Worm (Caenorhabditis elegans): ENCODE measurements around the gene F54B3.1.

The F54B3.1 gene

ce11 chrII:10250966-10251365 is at the start of gene F54B3.1:
Gene F54B3.1, plus strand, starts transcription at chrII:10251266.
- TF ChIP-seq efl-1 (optimal IDR thresholded peaks at IDR 0.05) (no peak), efl-1 (GFP tag; optimal IDR thresholded peaks at IDR 0.05 in 1 of 2) (peak in 1 of 2 experiments; percentile 1), aly-2 (tag; optimal IDR thresholded peaks at IDR 0.05) (peak; percentile 22), lin-14 (GFP tag; optimal IDR thresholded peaks at IDR 0.05) (no peak)

- TF ChIP-seq unc-62 (GFP tag; optimal IDR thresholded peaks at IDR 0.05) (no peak), zag-1 (tag; optimal IDR thresholded peaks at IDR 0.05) (no peak), rnt-1 (tag; optimal IDR thresholded peaks at IDR 0.05) (peak; percentile 41), ceh-63 (GFP tag; optimal IDR thresholded peaks at IDR 0.05) (no peak), mdl-1 (tag; optimal IDR thresholded peaks at IDR 0.05) (peak in 1 of 2 experiments; percentile 8), dsc-1 (tag; optimal IDR thresholded peaks at IDR 0.05) (peak; percentile 27), lir-3 (tag; optimal IDR thresholded peaks at IDR 0.05; ENCODE audit: poor library complexity) (no peak), aha-1 (tag; optimal IDR thresholded peaks at IDR 0.05) (no peak), lin-35 (GFP tag; optimal IDR thresholded peaks at IDR 0.05) (peak in 1 of 2 experiments; percentile 11), ceh-82 (tag; optimal IDR thresholded peaks at IDR 0.05) (peak in 1 of 3 experiments; percentile 27), efl-1 (optimal IDR thresholded peaks at IDR 0.05) (peak in 1 of 2 experiments; percentile 26), efl-1 (GFP tag; optimal IDR thresholded peaks at IDR 0.05 in 1 of 2) (peak in 1 of 2 experiments; percentile 47), nhr-47 (tag; optimal IDR thresholded peaks at IDR 0.05) (peak; percentile 7), nhr-71 (tag; optimal IDR thresholded peaks at IDR 0.05) (peak; percentile 5), lin-14 (GFP tag; optimal IDR thresholded peaks at IDR 0.05) (peak; percentile 53), nhr-11 (tag; optimal IDR thresholded peaks at IDR 0.05) (peak; percentile 26)
Observed at ce11 chrII:10202275-10202674, 48.8 kb upstream of the F54B3.1 start.

DNA sequence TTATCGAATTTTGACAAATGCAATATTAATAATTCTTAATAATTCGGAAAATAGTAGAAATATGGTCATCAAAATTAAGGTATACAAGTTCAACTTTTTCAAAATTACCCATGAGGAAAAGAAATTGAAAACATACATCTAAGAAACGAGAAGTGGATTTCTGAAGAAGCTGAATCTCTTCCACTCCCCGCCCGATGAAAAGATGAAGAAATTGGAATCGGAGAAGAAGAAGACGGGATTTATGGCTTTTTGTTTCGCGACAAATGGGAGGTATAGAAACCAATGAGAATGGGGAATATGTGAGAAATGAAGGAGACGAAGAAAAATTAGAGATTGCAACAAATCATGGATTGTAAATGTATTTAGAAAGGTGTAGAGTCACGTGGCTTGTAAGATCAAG is 48.0 kb upstream of the F54B3.1 start:
- TF ChIP-seq fkh-10 (GFP tag; optimal IDR thresholded peaks at IDR 0.05): no peak
- no peak for TF ChIP-seq elt-3 (tag; optimal IDR thresholded peaks at IDR 0.05)
- TF ChIP-seq rnt-1 (tag; optimal IDR thresholded peaks at IDR 0.05): peak; percentile 43
- no peak for TF ChIP-seq nhr-28 (tag; optimal IDR thresholded peaks at IDR 0.05)
- TF ChIP-seq nhr-71 (tag; optimal IDR thresholded peaks at IDR 0.05): peak; percentile 46
- no peak for TF ChIP-seq pax-3 (tag; optimal IDR thresholded peaks at IDR 0.05)
- no peak; the same call in 1 of the 2 replicates for TF ChIP-seq ceh-88 (GFP tag; IDR thresholded peaks at IDR 0.05)
- TF ChIP-seq fos-1 (tag; optimal IDR thresholded peaks at IDR 0.05): no peak
- no peak for TF ChIP-seq lir-3 (tag; optimal IDR thresholded peaks at IDR 0.05; ENCODE audit: poor library complexity)
- no peak for TF ChIP-seq ama-1 (optimal IDR thresholded peaks at IDR 0.05)
- no peak for TF ChIP-seq nhr-12 (tag; optimal IDR thresholded peaks at IDR 0.05)
- no peak for TF ChIP-seq unc-30 (tag; optimal IDR thresholded peaks at IDR 0.05)
- TF ChIP-seq dsc-1 (tag; optimal IDR thresholded peaks at IDR 0.05): peak; percentile 54
- no peak for TF ChIP-seq lsy-2 (tag; optimal IDR thresholded peaks at IDR 0.05)
- TF ChIP-seq lin-15B (tag; optimal IDR thresholded peaks at IDR 0.05): no peak
- TF ChIP-seq blmp-1 (tag; optimal IDR thresholded peaks at IDR 0.05): peak; percentile 53
- TF ChIP-seq F16B12.6 (tag; optimal IDR thresholded peaks at IDR 0.05): no peak
- TF ChIP-seq lin-14 (GFP tag; optimal IDR thresholded peaks at IDR 0.05): no peak

ce11 chrII:10203765-10204164 is 47.3 kb upstream of the F54B3.1 start:
- TF ChIP-seq hlh-17 (GFP tag; optimal IDR thresholded peaks at IDR 0.05; ENCODE audit: borderline replicate concordance): no peak
- no peak for TF ChIP-seq fos-1 (tag; optimal IDR thresholded peaks at IDR 0.05)
- TF ChIP-seq blmp-1 (tag; optimal IDR thresholded peaks at IDR 0.05): peak; percentile 95
- no peak for TF ChIP-seq ceh-63 (GFP tag; optimal IDR thresholded peaks at IDR 0.05)

- no peak for TF ChIP-seq efl-1 (optimal IDR thresholded peaks at IDR 0.05)
- TF ChIP-seq efl-1 (GFP tag; optimal IDR thresholded peaks at IDR 0.05 in 1 of 2): peak in 1 of 2 experiments; percentile 47
- peak; percentile 51 for TF ChIP-seq nhr-71 (tag; optimal IDR thresholded peaks at IDR 0.05)
- peak; percentile 74 for TF ChIP-seq rnt-1 (tag; optimal IDR thresholded peaks at IDR 0.05)
- peak in 1 of 2 experiments; percentile 24 for TF ChIP-seq mdl-1 (tag; optimal IDR thresholded peaks at IDR 0.05)
- TF ChIP-seq swsn-7 (tag; optimal IDR thresholded peaks at IDR 0.05): no peak
- no peak for TF ChIP-seq efl-3 (GFP tag; optimal IDR thresholded peaks at IDR 0.05)
- peak; percentile 43 for TF ChIP-seq snu-23 (GFP tag; optimal IDR thresholded peaks at IDR 0.05)
- peak; percentile 47 for TF ChIP-seq unc-130 (tag; optimal IDR thresholded peaks at IDR 0.05)
- peak; percentile 46 for TF ChIP-seq lin-14 (GFP tag; optimal IDR thresholded peaks at IDR 0.05)
- TF ChIP-seq lin-39 (tag; optimal IDR thresholded peaks at IDR 0.05): no peak
- TF ChIP-seq C04F5.9 (tag; optimal IDR thresholded peaks at IDR 0.05): no peak
- peak in 1 of 2 experiments; percentile 23 for TF ChIP-seq lsy-2 (tag; optimal IDR thresholded peaks at IDR 0.05)
- peak; percentile 42 for TF ChIP-seq nhr-11 (tag; optimal IDR thresholded peaks at IDR 0.05)
- TF ChIP-seq aha-1 (tag; optimal IDR thresholded peaks at IDR 0.05): no peak
- TF ChIP-seq dsc-1 (tag; optimal IDR thresholded peaks at IDR 0.05): peak; percentile 28
- no peak for TF ChIP-seq C16A3.4 (tag; optimal IDR thresholded peaks at IDR 0.05)
- 0 out of 2 replicates have a peak, but pooled peaks have one; percentile 10 for TF ChIP-seq nhr-19 (GFP tag; conservative IDR thresholded peaks at IDR 0.05)
Observed at ce11 chrII:10204428-10205049, 46.5 kb upstream of the F54B3.1 start.
